Fruit fly (Drosophila melanogaster): ENCODE data around the gene CG4210.

dm6 chr3R:15250454-15250853 lies 36.7 kb downstream of the CG4210 start:
- TF ChIP-seq Hr38 (GFP tag; optimal IDR thresholded peaks at IDR 0.05) (no peak), achi (GFP tag; optimal IDR thresholded peaks at IDR 0.05) (peak; percentile 72), OdsH (GFP tag; optimal IDR thresholded peaks at IDR 0.05) (no peak)

Measured in whole organism, prepupa.